Fruit fly (Drosophila melanogaster) whole organism, pupa: ENCODE measurements around the gene CG31391.
A peak's percentile ranks its signal among the peaks of the same experiment; 100 is the strongest.

Experiments
- CG10348 ChIP-seq: fragments of 200-800 bp; sonication (Bioruptor generic); IDR thresholded peaks from 2 replicates; pipeline ENCODE4 v1.3.6; 2022; ENCODE audit warnings: missing biosample characterization, missing genetic modification characterization
- CG12605 ChIP-seq: fragments of 200-800 bp; sonication (Bioruptor generic); IDR thresholded peaks from 2 replicates; pipeline ENCODE4 v1.3.6; 2022; ENCODE audit warnings: missing biosample characterization, missing genetic modification characterization
- CG13204 ChIP-seq: fragments of 200-800 bp; sonication (Bioruptor generic); optimal IDR thresholded peaks from 2 replicates; lab custom pipeline; 2018; ENCODE audit warnings: missing biosample characterization, mild to moderate bottlenecking, missing genetic modification characterization, moderate library complexity
- CG14655 ChIP-seq: fragments of 200-800 bp; sonication (Bioruptor generic); optimal IDR thresholded peaks from 3 replicates; lab custom pipeline; 2017; ENCODE audit warnings: mild to moderate bottlenecking, missing biosample characterization, missing genetic modification reagents, missing genetic modification characterization
- CG15710 ChIP-seq: fragments of 200-800 bp; sonication (Bioruptor generic); optimal IDR thresholded peaks from 2 replicates; lab custom pipeline; 2018; ENCODE audit warnings: missing biosample characterization, mild to moderate bottlenecking, missing genetic modification characterization, moderate library complexity
- CG17806 ChIP-seq: fragments of 200-800 bp; sonication (Bioruptor generic); optimal IDR thresholded peaks from 2 replicates; lab custom pipeline; 2018; ENCODE audit warnings: missing biosample characterization, mild to moderate bottlenecking, missing genetic modification characterization, moderate library complexity
- CG32121 ChIP-seq: fragments of 200-800 bp; sonication (Bioruptor generic); IDR thresholded peaks from 2 replicates; pipeline ENCODE4 v1.3.6; 2022; ENCODE audit warnings: missing biosample characterization, missing genetic modification characterization
- CG34367 ChIP-seq: fragments of 200-800 bp; sonication (Bioruptor generic); optimal IDR thresholded peaks from 2 replicates; lab custom pipeline; 2018; ENCODE audit warnings: missing biosample characterization, mild to moderate bottlenecking, missing genetic modification characterization
- CG4496 ChIP-seq: fragments of 200-800 bp; sonication (Bioruptor generic); IDR thresholded peaks from 3 replicates; pipeline ENCODE4 v1.3.6; 2022; ENCODE audit warnings: missing biosample characterization, missing genetic modification characterization
- CG8159 ChIP-seq: fragments of 200-800 bp; sonication (Bioruptor generic); optimal IDR thresholded peaks from 3 replicates; lab custom pipeline; 2018; ENCODE audit warnings: missing biosample characterization, mild to moderate bottlenecking, missing genetic modification characterization, moderate library complexity
- CG8301 ChIP-seq: fragments of 200-800 bp; sonication (Bioruptor generic); optimal IDR thresholded peaks from 2 replicates; lab custom pipeline; 2018; ENCODE audit warnings: missing biosample characterization, mild to moderate bottlenecking, missing genetic modification characterization
- CG9948 ChIP-seq: fragments of 200-800 bp; sonication (Bioruptor generic); optimal IDR thresholded peaks from 2 replicates; lab custom pipeline; 2018; ENCODE audit warnings: missing biosample characterization, mild to moderate bottlenecking, missing genetic modification characterization, moderate library complexity
- D1 ChIP-seq: fragments of 200-800 bp; sonication (Bioruptor generic); optimal IDR thresholded peaks from 2 replicates; lab custom pipeline; 2018; ENCODE audit warnings: missing biosample characterization, mild to moderate bottlenecking, missing genetic modification characterization, moderate library complexity
- EcR ChIP-seq: fragments of 200-800 bp; sonication (Bioruptor generic); optimal IDR thresholded peaks from 3 replicates; lab custom pipeline; 2019; ENCODE audit warnings: missing biosample characterization, missing genetic modification characterization, mild to moderate bottlenecking, moderate library complexity, missing genetic modification reagents
- Ets98B ChIP-seq: fragments of 200-800 bp; sonication (Bioruptor generic); IDR thresholded peaks from 2 replicates; pipeline ENCODE4 v1.3.6; 2022; ENCODE audit warnings: missing biosample characterization, missing genetic modification characterization
- Pif1A ChIP-seq: fragments of 200-800 bp; sonication (Bioruptor generic); optimal IDR thresholded peaks from 3 replicates; lab custom pipeline; 2016; ENCODE audit warnings: missing biosample characterization, missing genetic modification characterization
- Pif1B ChIP-seq: fragments of 200-800 bp; sonication (Bioruptor generic); optimal IDR thresholded peaks from 3 replicates; lab custom pipeline; 2016; ENCODE audit warnings: missing biosample characterization, missing genetic modification characterization
- Snoo ChIP-seq: fragments of 200-800 bp; sonication (Bioruptor generic); optimal IDR thresholded peaks from 3 replicates; lab custom pipeline; 2017; ENCODE audit warnings: missing biosample characterization, mild to moderate bottlenecking, missing genetic modification characterization, inconsistent platforms
- fd96Ca ChIP-seq: fragments of 200-800 bp; sonication (Bioruptor generic); IDR thresholded peaks from 3 replicates; pipeline ENCODE4 v1.3.6; 2022; ENCODE audit warnings: missing biosample characterization, missing genetic modification characterization
- gl ChIP-seq: fragments of 200-800 bp; sonication (Bioruptor generic); optimal IDR thresholded peaks from 2 replicates; lab custom pipeline; 2018; ENCODE audit warnings: missing biosample characterization, mild to moderate bottlenecking, missing genetic modification characterization
- rn ChIP-seq: fragments of 200-800 bp; sonication (Bioruptor generic); IDR thresholded peaks from 2 replicates; pipeline ENCODE4 v1.3.6; 2022; ENCODE audit warnings: missing biosample characterization, missing genetic modification characterization

CG31391 gene

dm6 chr3R:10711148-10711547 is 6.3 kb upstream of the CG31391 start, which contains the start of gene CG14689:
CG14689 (minus strand) TSS chr3R:10711248.
- TF ChIP-seq fd96Ca (GFP tag; lab: Robert Waterston, UW) = no peak
- no peak for TF ChIP-seq CG32121
- no peak for TF ChIP-seq D1 (tag; lab: Kevin White, UChicago)
- TF ChIP-seq Snoo (tag; lab: Kevin White, UChicago) = no peak
- TF ChIP-seq CG17806 = no peak
- no peak for TF ChIP-seq CG34367 (tag; lab: Kevin White, UChicago)
- no peak for TF ChIP-seq CG13204 (GFP tag; lab: Kevin White, UChicago)
- TF ChIP-seq CG15710 (tag; lab: Kevin White, UChicago) = no peak

dm6 chr3R:10709264-10709663 is 4.4 kb upstream of the CG31391 start, which contains the start of gene CG31373:
CG31373 (minus strand) TSS chr3R:10709364.
- TF ChIP-seq CG10348 (GFP tag; lab: Robert Waterston, UW) = no peak

DNA sequence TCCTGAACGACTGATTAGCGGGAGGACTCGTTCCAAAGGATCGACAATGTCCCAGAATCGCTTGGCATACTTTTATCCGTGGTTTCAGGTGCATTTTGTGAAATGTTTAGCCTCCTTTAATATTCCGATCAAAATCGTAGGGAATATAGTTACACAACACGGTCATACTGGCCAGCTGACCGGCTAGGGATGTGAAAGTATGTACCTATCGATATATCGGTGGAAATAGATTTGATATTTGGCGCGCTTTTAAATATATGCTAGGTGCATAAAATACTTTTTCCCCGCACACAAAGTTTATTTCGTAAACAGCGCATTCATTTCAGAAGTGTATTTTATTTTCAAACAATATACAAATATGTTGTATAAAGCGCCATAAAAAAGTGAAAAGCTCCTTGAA is 3.3 kb upstream of the CG31391 start, which contains the start of gene CG31278:
CG31278 (minus strand) TSS at position 172 of the 400 bp plus-strand sequence.
- TF ChIP-seq CG32121 (no peak), D1 (tag; lab: Kevin White, UChicago) (no peak), CG9948 (tag; lab: Kevin White, UChicago) (no peak)
- TF ChIP-seq, all 21 proteins: peak for 0

DNA sequence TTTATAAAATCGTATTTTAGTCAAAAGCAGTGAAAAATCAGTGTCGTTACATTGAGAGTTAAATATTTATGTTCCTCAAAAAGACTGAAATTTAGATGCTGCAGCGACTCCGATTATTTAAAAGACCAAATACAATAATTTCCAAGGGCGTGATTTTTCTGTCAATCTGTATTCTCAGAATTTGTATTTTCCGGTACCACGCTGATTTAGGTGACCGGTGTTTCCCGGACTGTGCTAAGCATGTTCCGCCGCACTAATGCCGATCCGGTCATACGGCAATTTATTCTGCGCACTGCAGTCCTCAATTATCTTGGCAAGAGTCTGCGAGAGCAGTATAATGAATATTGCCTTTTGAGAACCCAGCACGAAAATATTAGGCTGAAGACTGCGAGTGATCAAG is 1.9 kb upstream of the CG31391 start, which contains the start of the genes CG31467 and CG14684:
CG31467 (minus strand) TSS at position 101 of the 400 bp plus-strand sequence.
CG14684 (plus strand) TSS at position 212 of the 400 bp plus-strand sequence.
- TF ChIP-seq CG12605 (GFP tag; lab: Robert Waterston, UW) = no peak
- no peak for TF ChIP-seq CG9948 (tag; lab: Kevin White, UChicago)

DNA sequence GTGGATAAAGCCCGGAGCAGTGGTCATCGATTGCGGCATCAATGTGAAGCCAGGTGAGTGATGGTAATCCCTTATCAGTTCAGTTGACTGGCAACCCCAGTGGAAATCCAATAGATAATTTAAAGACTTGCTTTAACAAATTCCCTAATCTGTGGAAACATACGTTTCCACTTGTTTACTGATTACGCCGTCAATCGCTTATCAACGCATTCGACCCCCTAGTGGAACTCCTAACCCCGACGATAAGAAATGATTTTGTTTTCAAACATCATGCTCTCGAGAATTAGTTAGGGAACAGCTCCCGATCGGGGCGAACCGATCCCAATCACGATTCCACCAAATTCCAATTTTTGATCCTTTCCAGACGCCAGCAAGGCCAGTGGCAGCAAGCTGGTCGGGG is 4.2 kb downstream of the CG31391 start:
- no peak for TF ChIP-seq CG15710 (tag; lab: Kevin White, UChicago)
- no peak for TF ChIP-seq CG14655 (GFP tag; lab: Kevin White, UChicago)
- TF ChIP-seq gl (tag; lab: Kevin White, UChicago) = no peak
- no peak for TF ChIP-seq CG12605 (GFP tag; lab: Robert Waterston, UW)
- no peak for TF ChIP-seq fd96Ca (GFP tag; lab: Robert Waterston, UW)
- TF ChIP-seq CG17806 = no peak
- TF ChIP-seq Pif1A = no peak
- no peak for TF ChIP-seq CG9948 (tag; lab: Kevin White, UChicago)
- no peak for TF ChIP-seq CG34367 (tag; lab: Kevin White, UChicago)

- no peak for TF ChIP-seq CG14655 (GFP tag; lab: Kevin White, UChicago)
- TF ChIP-seq CG34367 (tag; lab: Kevin White, UChicago) = no peak
- no peak for TF ChIP-seq CG8301
- TF ChIP-seq CG4496 = no peak
- no peak for TF ChIP-seq CG32121
- TF ChIP-seq CG15710 (tag; lab: Kevin White, UChicago) = no peak
- no peak for TF ChIP-seq CG8159 (tag; lab: Kevin White, UChicago)
- no peak for TF ChIP-seq rn (GFP tag; lab: Robert Waterston, UW)
- no peak for TF ChIP-seq EcR
- no peak for TF ChIP-seq Pif1B
- no peak for TF ChIP-seq CG12605 (GFP tag; lab: Robert Waterston, UW)
- TF ChIP-seq D1 (tag; lab: Kevin White, UChicago) = no peak
These were observed 5.6 kb downstream of the CG31391 start for dm6 chr3R:10699020-10699951.

DNA sequence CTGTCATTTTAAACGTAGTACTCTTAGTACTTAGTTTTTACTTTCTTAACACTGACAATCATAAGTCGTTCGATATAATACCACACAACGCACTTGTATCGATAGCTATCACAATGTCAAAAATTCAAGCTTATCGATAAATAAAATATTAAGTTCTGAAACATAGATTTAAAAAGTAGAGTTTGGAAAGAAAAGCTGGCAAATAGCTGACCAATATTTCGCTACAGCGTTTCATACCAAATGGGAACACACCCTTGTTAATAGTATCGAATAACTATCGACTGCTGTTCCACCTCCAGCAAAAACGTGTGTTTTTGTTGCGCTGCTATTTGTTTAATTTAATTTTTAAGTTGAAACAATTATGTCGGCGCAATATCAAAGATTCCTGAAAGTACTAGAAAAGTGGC is 8.5 kb downstream of the CG31391 start, which contains the start of the genes pug, CG14683 and CG46459:
pug (plus strand) TSS at position 164 of the 407 bp plus-strand sequence.
CG14683 (plus strand) TSS at position 277 of the 407 bp plus-strand sequence.
CG46459 (plus strand) TSS at position 277 of the 407 bp plus-strand sequence.
- TF ChIP-seq Ets98B (GFP tag; lab: Robert Waterston, UW) (0 out of 2 replicates have a peak, but pooled peaks have one; percentile 11), CG4496 (no peak), gl (tag; lab: Kevin White, UChicago) (no peak), CG32121 (no peak), Pif1A (no peak)
- TF ChIP-seq, all 21 proteins: peak for 1
